Fruit fly (Drosophila melanogaster): Measurements from ENCODE around the gene Dnaaf6.
A peak's percentile ranks its signal among the peaks of the same experiment; 100 is the strongest.

Dnaaf6 gene

dm6 chr3L:14684468-14684867, at the start of gene Dnaaf6:
Gene Dnaaf6, plus strand, starts transcription at chr3L:14684768.
- TF ChIP-seq noc (tag; optimal IDR thresholded peaks at IDR 0.05), result no peak

DNA sequence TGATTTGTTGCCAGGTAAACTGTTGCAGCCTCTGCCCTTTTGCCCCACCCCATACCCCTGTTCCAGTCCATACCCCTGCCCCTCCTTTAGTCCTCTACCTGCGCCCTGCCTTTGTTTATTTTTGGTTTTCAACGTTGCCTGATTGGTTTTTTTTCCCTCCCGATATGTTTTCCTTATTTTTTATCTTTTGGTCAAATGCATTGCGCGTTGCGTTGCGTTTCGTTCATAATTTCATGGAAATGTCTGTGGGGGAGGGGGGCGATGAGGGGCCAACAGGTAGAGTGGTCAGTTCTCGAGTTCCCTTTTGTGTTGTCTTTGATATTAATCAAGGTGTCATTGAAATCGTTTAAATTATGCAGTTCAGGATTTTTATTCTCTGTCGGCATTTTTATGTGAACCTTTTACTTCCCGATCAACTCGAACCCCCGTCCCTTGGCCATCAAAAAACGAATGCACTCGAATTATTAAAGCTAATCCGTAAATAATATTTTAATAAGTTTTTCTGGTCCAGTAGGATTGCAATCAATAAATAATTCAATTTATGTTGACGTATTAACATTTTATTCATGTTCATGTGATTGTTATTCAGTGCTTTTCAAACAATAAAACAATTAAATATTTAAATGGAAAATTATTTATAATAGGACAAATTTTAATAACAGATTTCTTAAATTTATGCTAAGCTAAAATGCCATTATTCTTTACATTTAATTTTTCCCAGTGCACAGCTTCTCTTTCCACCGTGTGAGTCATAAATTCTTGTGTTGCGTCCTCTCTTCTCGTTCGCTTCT, 49.6 kb upstream of the Dnaaf6 start:
- no peak for TF ChIP-seq noc (tag; optimal IDR thresholded peaks at IDR 0.05)

DNA sequence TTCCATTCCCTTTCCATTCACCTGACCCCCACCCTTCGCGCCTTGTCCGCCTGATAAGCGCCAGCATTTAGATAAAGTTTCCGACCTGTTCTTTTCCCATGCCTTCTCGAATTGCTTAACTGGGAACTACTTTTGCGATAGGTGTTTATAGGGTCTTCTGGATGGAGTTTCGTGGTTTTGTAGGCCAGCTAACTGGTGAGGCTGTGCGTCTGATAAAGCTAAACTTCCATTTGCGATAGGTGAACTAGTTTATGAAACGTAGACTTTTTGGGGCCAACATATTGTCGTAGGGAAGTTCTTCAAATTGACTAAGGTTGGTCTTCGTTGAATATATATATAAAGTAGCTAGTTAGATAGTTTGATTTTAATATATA, 49.0 kb upstream of the Dnaaf6 start:
- no peak for TF ChIP-seq noc (tag; optimal IDR thresholded peaks at IDR 0.05)

DNA sequence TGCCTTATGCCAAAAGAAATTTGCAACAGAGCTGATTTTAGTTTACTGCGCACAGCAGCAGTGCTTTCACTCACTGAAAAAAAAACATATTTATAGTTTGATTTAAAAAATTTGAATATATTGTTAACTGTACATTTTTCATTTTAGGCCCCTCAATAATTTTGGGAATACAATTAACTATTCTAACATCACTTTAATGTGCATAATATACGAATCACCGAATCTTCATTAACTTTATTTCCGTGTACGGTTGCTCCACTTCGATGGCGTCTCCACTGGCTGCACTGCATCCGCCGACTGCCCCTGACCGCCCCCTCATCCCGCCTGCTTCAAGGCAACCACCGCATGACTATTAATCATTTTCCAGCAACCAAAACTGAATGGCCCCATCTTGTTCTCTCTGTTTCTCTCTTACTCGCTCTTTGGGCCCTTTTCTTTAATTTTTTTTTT, 47.8 kb upstream of the Dnaaf6 start:
- no peak for TF ChIP-seq noc (tag; optimal IDR thresholded peaks at IDR 0.05)

dm6 chr3L:14637705-14638529, 46.7 kb upstream of the Dnaaf6 start:
- no peak for TF ChIP-seq noc (tag; optimal IDR thresholded peaks at IDR 0.05)

DNA sequence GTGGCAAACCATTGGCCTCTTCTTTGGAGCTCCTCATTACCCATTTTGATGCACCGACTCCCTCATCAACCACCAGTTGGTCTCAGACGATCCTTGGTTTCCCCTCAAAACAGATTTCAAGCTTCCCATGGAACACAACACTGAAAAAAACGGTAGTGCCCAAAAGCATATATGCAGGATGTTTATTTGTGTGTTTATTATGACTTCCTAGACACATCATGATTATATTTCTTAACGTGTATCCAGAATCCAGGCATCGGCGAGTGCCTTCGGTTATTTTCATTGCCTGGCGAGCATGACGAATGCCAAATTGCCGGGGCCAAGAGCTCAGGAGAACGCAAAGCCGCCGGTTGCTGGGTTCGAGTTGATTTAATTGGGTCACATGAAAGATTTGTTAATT, 44.8 kb upstream of the Dnaaf6 start:
- TF ChIP-seq noc (tag; optimal IDR thresholded peaks at IDR 0.05), result no peak

DNA sequence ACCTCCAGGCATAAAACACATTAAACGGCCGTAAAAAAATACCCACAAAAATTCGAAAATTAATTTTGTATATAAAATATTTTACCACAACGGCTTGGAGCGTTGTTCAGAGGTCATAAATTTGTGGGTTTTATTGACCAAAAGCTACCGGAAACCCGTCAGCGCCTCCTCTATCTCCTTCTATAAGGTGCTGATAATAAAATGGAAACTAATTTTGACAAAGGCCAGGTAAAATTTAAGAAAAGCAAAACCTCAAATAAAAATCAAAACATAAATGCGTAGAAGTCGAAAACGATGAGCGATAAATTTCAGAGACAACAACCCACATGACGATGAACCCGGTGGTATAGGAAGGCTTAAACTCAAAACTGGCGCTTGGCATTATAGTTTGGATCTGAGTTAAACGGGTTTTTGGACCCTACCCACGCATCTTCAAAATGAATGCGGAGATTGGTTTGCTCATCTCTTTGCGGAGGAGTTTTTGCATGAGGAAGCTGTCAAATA, 43.7 kb upstream of the Dnaaf6 start:
- TF ChIP-seq noc (tag; optimal IDR thresholded peaks at IDR 0.05), result peak; percentile 13

DNA sequence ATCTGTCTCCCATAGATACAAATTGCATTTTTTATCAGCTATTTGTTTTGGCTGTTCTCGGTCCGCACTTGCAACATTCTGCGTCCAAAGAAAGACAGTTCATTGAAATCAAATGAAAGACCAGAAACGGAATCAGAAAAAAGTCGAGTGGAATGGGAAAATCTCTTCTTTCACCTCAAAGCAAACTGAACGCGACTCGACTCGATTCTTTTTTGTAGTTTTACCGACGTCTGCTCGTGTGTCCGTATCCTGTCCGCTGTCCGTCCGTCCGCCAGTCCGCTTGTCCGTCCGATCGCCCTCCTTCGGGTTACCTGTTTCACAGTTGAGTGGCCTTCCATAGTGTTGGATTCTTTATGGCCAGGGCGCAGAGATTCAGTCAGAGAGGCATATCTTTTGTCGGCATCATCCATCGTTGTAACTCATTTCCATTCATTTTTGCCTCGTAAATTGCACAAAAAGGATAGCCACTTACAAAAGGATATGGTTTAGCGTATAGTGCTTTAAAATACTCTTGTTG, 42.5 kb upstream of the Dnaaf6 start:
- TF ChIP-seq noc (tag; optimal IDR thresholded peaks at IDR 0.05), result no peak

DNA sequence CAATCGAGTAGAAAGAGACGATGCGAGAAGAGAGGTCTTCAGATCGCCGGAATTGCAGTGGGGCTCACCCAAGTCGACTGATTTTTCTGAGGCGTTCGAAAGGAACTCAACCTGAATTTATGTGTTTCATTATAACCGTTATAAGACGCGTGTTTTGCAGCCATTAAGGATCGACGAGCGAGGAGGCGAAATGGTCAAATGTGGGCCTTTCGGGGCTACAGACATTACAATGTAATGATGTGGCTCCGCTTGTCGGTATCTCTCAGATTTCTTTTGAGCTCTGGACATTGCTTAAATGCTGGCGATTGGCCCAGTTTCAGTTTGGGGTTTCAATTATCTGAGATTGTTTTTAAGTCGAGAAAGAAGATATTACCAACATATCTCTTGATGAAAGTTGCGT, 41.7 kb upstream of the Dnaaf6 start:
- TF ChIP-seq noc (tag; optimal IDR thresholded peaks at IDR 0.05), result no peak

DNA sequence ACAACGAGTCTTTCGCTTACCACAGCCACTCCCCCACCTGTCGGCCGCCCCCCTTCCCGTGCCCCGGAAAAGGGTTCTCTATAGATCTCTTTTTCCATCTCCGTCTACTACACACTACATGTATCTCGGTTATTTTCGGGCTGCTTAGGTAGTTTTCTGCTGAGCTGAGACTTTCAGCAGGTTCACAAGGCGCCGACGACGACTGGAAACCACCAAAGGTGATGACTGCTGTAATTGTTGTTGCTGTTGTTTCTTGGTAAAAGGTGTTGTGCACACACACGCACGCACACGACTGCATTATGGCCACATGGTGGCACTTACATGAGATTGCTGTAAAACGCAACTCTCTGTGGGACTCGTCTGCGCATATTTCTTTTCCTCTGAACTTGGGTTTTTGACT, 40.9 kb upstream of the Dnaaf6 start:
- no peak for TF ChIP-seq noc (tag; optimal IDR thresholded peaks at IDR 0.05)

dm6 chr3L:14645120-14645519, 39.4 kb upstream of the Dnaaf6 start:
- TF ChIP-seq noc (tag; optimal IDR thresholded peaks at IDR 0.05), result no peak

- TF ChIP-seq noc (tag; optimal IDR thresholded peaks at IDR 0.05), result no peak
Observed at dm6 chr3L:14645934-14646333, 38.6 kb upstream of the Dnaaf6 start.

DNA sequence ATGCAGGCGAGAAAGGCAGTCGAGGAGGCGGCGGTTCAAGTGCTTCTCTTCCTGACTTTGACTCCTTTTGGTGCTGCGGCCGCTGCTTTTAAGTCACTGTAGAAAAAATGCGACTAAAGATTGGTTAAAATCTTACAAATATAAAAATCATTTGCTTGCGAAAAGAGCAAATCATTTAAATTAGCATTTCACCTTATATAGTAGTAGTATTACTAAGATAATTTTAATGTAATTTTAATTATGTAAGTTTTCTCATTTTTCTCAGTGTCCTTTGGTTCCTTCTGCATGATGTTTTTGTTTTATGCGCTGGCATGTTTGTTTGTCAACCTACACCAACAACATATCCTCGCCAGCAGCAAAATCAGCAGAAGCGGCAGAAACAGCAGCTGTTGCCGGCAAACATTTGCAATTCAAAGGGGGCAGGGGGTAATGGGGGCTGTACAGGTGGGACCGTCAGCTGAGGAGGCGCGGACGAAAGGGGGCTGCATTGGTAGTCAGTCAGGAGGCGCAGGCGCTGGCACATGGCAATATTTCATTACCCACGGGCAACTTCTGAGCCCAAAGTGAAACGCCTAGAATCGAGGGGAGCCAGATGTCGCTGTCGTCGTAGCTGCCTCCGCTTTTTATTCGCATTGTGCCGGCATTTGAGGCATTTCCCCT, 37.2 kb upstream of the Dnaaf6 start:
- no peak for TF ChIP-seq noc (tag; optimal IDR thresholded peaks at IDR 0.05)

dm6 chr3L:14648922-14649321, 35.6 kb upstream of the Dnaaf6 start:
- TF ChIP-seq noc (tag; optimal IDR thresholded peaks at IDR 0.05), result no peak

dm6 chr3L:14650348-14650747, 34.2 kb upstream of the Dnaaf6 start:
- TF ChIP-seq noc (tag; optimal IDR thresholded peaks at IDR 0.05), result no peak

DNA sequence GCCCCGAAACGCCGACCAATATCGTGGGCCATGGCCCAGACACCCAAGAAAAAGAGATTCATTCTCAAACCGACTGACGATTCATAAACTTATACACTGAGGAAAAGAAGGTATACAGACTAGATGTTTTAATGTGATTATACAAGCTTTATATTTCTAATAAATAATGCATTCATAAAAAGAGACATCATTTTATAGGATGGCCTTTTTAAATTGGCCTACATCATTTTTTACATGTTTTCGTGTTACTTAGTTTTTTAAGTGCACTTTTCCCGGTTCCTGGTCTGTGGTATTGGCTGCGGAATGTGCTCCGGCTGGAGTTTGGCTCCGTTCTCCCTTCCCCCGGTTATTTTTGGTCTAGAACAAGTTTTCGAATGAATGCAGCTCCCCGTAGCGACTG, 32.0 kb upstream of the Dnaaf6 start:
- TF ChIP-seq noc (tag; optimal IDR thresholded peaks at IDR 0.05), result no peak

Measured in whole organism, larva.